Fruit fly (Drosophila melanogaster): ENCODE measurements around the gene CG6138.

CG6138 gene

dm6 chr2L:10554676-10555075, 12.4 kb upstream of the CG6138 start (continued):
- TF ChIP-seq CG12744 (GFP tag; optimal IDR thresholded peaks at IDR 0.05) (no peak), ewg (GFP tag; optimal IDR thresholded peaks at IDR 0.05) (no peak), sqz (GFP tag; optimal IDR thresholded peaks at IDR 0.05) (no peak), CG17328 (GFP tag; IDR thresholded peaks at IDR 0.05) (no peak), tgo (GFP tag; IDR thresholded peaks at IDR 0.05) (no peak), seq (GFP tag; IDR thresholded peaks at IDR 0.05) (no peak)

- TF ChIP-seq sd (tag; optimal IDR thresholded peaks at IDR 0.05) (no peak), CG11085 (GFP tag; IDR thresholded peaks at IDR 0.05) (peak; percentile 51), grau (tag; optimal IDR thresholded peaks at IDR 0.05) (peak; percentile 68), CG9437 (GFP tag; optimal IDR thresholded peaks at IDR 0.05) (no peak), CG1647 (GFP tag; optimal IDR thresholded peaks at IDR 0.05) (no peak), unc-4 (GFP tag; IDR thresholded peaks at IDR 0.05; ENCODE audit: partially characterized antibody) (no peak), ken (GFP tag; IDR thresholded peaks at IDR 0.05) (peak; percentile 37; the same call in 1 of the 3 replicates), CG30020 (tag; optimal IDR thresholded peaks at IDR 0.05) (no peak), hkb (optimal IDR thresholded peaks at IDR 0.05) (no peak), hkb (GFP tag; IDR thresholded peaks at IDR 0.05) (peak; percentile 31; the same call in 1 of the 2 replicates), yki (optimal IDR thresholded peaks at IDR 0.05) (no peak), CG4404 (GFP tag; IDR thresholded peaks at IDR 0.05) (no peak), Med (GFP tag) (peak; percentile 44), CG2712 (tag; optimal IDR thresholded peaks at IDR 0.05) (peak; percentile 4), CG14441 (GFP tag; IDR thresholded peaks at IDR 0.05) (peak; percentile 47; the same call in 1 of the 2 replicates), CG32772 (GFP tag; IDR thresholded peaks at IDR 0.05) (no peak), stwl (tag; optimal IDR thresholded peaks at IDR 0.05) (no peak), CG1603 (tag; optimal IDR thresholded peaks at IDR 0.05) (peak; percentile 1), CG12744 (GFP tag; optimal IDR thresholded peaks at IDR 0.05) (no peak), ssp (GFP tag; IDR thresholded peaks at IDR 0.05) (no peak), CG13287 (GFP tag; IDR thresholded peaks at IDR 0.05; ENCODE audit: partially characterized antibody) (no peak), CG11504 (tag; optimal IDR thresholded peaks at IDR 0.05) (peak; percentile 21), CG3726 (GFP tag; IDR thresholded peaks at IDR 0.05) (0 out of 3 replicates have a peak, but pooled peaks have one; percentile 52), CG12391 (tag; optimal IDR thresholded peaks at IDR 0.05) (no peak), CG6272 (GFP tag; IDR thresholded peaks at IDR 0.05) (no peak), dysf (GFP tag; IDR thresholded peaks at IDR 0.05) (peak; percentile 32; the same call in 1 of the 3 replicates), ab (GFP tag; optimal IDR thresholded peaks at IDR 0.05) (no peak), CG11560 (tag; IDR thresholded peaks at IDR 0.05) (no peak), phol (tag; optimal IDR thresholded peaks at IDR 0.05) (peak; percentile 8), Blimp-1 (GFP tag; optimal IDR thresholded peaks at IDR 0.05) (peak; percentile 5), sisA (GFP tag; IDR thresholded peaks at IDR 0.05) (no peak), slbo (GFP tag; IDR thresholded peaks at IDR 0.05) (peak; percentile 43; the same call in 1 of the 2 replicates), CG13894 (tag; optimal IDR thresholded peaks at IDR 0.05) (no peak), Drgx (GFP tag; IDR thresholded peaks at IDR 0.05) (no peak), croc (GFP tag; conservative IDR thresholded peaks at IDR 0.05) (no peak), nerfin-1 (tag; optimal IDR thresholded peaks at IDR 0.05) (no peak), CG8089 (GFP tag; optimal IDR thresholded peaks at IDR 0.05) (no peak), ranshi (GFP tag; IDR thresholded peaks at IDR 0.05) (0 out of 2 replicates have a peak, but pooled peaks have one; percentile 20), vvl (GFP tag; IDR thresholded peaks at IDR 0.05) (peak; percentile 41), CG3407 (GFP tag; optimal IDR thresholded peaks at IDR 0.05) (no peak), pan (optimal IDR thresholded peaks at IDR 0.05) (no peak), pan (GFP tag; optimal IDR thresholded peaks at IDR 0.05 in 1 of 2, IDR thresholded peaks at IDR 0.05 in 1 of 2) (peak in 1 of 2 experiments; percentile 14), prd (optimal IDR thresholded peaks at IDR 0.05) (no peak), prd (GFP tag; IDR thresholded peaks at IDR 0.05) (peak; percentile 29; the same call in 1 of the 3 replicates), ap (GFP tag; IDR thresholded peaks at IDR 0.05) (peak; percentile 14; the same call in 1 of the 2 replicates), Ptx1 (GFP tag; IDR thresholded peaks at IDR 0.05) (peak; percentile 37; the same call in 1 of the 2 replicates)
These were observed 11.8 kb upstream of the CG6138 start for dm6 chr2L:10555269-10555668.

Measured in whole organism, embryonic.